Fruit fly (Drosophila melanogaster): ENCODE data around the gene Tim9a.

The Tim9a gene

dm6 chrX:13368149-13368548 is 16.9 kb upstream of the Tim9a start, which contains the start of gene dmrt11E (continued):
- TF ChIP-seq CG30431 (GFP tag; optimal IDR thresholded peaks at IDR 0.05), result peak; percentile 2
- TF ChIP-seq CG5245 (GFP tag; optimal IDR thresholded peaks at IDR 0.05), result peak; percentile 49
- TF ChIP-seq CG9609 (GFP tag; optimal IDR thresholded peaks at IDR 0.05), result no peak
- no peak for TF ChIP-seq trh (GFP tag; optimal IDR thresholded peaks at IDR 0.05)
- TF ChIP-seq CG12155 (GFP tag; optimal IDR thresholded peaks at IDR 0.05), result peak; percentile 9
- no peak for TF ChIP-seq ERR (GFP tag; optimal IDR thresholded peaks at IDR 0.05)
- no peak for TF ChIP-seq Gsc (GFP tag; IDR thresholded peaks at IDR 0.05)
- peak; percentile 75 for TF ChIP-seq CG13424 (tag; optimal IDR thresholded peaks at IDR 0.05)
- TF ChIP-seq Bteb2 (GFP tag; optimal IDR thresholded peaks at IDR 0.05), result no peak
- peak; percentile 28 for TF ChIP-seq CG12104 (GFP tag; optimal IDR thresholded peaks at IDR 0.05)
- no peak for TF ChIP-seq al (GFP tag; IDR thresholded peaks at IDR 0.05)
- TF ChIP-seq bcd (GFP tag; optimal IDR thresholded peaks at IDR 0.05), result peak; percentile 27
- TF ChIP-seq CG7928 (GFP tag; optimal IDR thresholded peaks at IDR 0.05), result no peak
- TF ChIP-seq hb (GFP tag; IDR thresholded peaks at IDR 0.05; ENCODE audit: partially characterized antibody), result no peak
- TF ChIP-seq Drgx (GFP tag; IDR thresholded peaks at IDR 0.05), result 0 out of 2 replicates have a peak, but pooled peaks have one; percentile 12
- no peak for TF ChIP-seq nom (GFP tag; optimal IDR thresholded peaks at IDR 0.05)
- TF ChIP-seq CG10462 (GFP tag; optimal IDR thresholded peaks at IDR 0.05), result peak; percentile 33
- no peak for TF ChIP-seq vfl (GFP tag; optimal IDR thresholded peaks at IDR 0.05)
- TF ChIP-seq Sox100B (GFP tag; optimal IDR thresholded peaks at IDR 0.05), result peak; percentile 31
- TF ChIP-seq Elba2 (GFP tag; optimal IDR thresholded peaks at IDR 0.05), result peak; percentile 3
- peak; percentile 83 for TF ChIP-seq CG18262 (tag; optimal IDR thresholded peaks at IDR 0.05)
- TF ChIP-seq gro (GFP tag; optimal IDR thresholded peaks at IDR 0.05), result no peak
- TF ChIP-seq Hmx (GFP tag; optimal IDR thresholded peaks at IDR 0.05), result no peak
- no peak for TF ChIP-seq CG42726 (GFP tag; IDR thresholded peaks at IDR 0.05; ENCODE audit: partially characterized antibody)
- TF ChIP-seq Side (GFP tag; optimal IDR thresholded peaks at IDR 0.05), result no peak
- peak; percentile 82 for TF ChIP-seq CG10979 (tag; optimal IDR thresholded peaks at IDR 0.05)
- peak; percentile 59 for TF ChIP-seq CG4820 (GFP tag; optimal IDR thresholded peaks at IDR 0.05)
- no peak for TF ChIP-seq Hmr (GFP tag; optimal IDR thresholded peaks at IDR 0.05)
- TF ChIP-seq zfh2 (GFP tag; optimal IDR thresholded peaks at IDR 0.05), result no peak
- no peak for TF ChIP-seq hbn (GFP tag; IDR thresholded peaks at IDR 0.05; ENCODE audit: partially characterized antibody)
- peak; percentile 78 for TF ChIP-seq phol (tag; optimal IDR thresholded peaks at IDR 0.05)
- no peak for TF ChIP-seq Dp (GFP tag; optimal IDR thresholded peaks at IDR 0.05)

- no peak for TF ChIP-seq CG18262 (tag; optimal IDR thresholded peaks at IDR 0.05)
- TF ChIP-seq Sry-δ (GFP tag; optimal IDR thresholded peaks at IDR 0.05), result no peak
- peak; percentile 50 for TF ChIP-seq dmrt11E (tag; optimal IDR thresholded peaks at IDR 0.05)
- no peak for TF ChIP-seq vnd (GFP tag; IDR thresholded peaks at IDR 0.05; ENCODE audit: partially characterized antibody)
- TF ChIP-seq ab (GFP tag; optimal IDR thresholded peaks at IDR 0.05), result no peak
- no peak for TF ChIP-seq CkIIα-i1 (GFP tag; IDR thresholded peaks at IDR 0.05)
- TF ChIP-seq NK7.1 (GFP tag; optimal IDR thresholded peaks at IDR 0.05), result no peak
- TF ChIP-seq chif (GFP tag; optimal IDR thresholded peaks at IDR 0.05), result no peak
- peak; percentile 20 for TF ChIP-seq Six4 (GFP tag; optimal IDR thresholded peaks at IDR 0.05)
- no peak for TF ChIP-seq GATAe (GFP tag; conservative IDR thresholded peaks at IDR 0.05)
- no peak for TF ChIP-seq Max (GFP tag; optimal IDR thresholded peaks at IDR 0.05)
- peak in 1 of 2 experiments; percentile 14 for TF ChIP-seq tll (GFP tag; optimal IDR thresholded peaks at IDR 0.05)
- TF ChIP-seq Hsf (GFP tag; optimal IDR thresholded peaks at IDR 0.05), result no peak
- no peak for TF ChIP-seq CG15696 (tag; optimal IDR thresholded peaks at IDR 0.05)
- TF ChIP-seq Camta (GFP tag; optimal IDR thresholded peaks at IDR 0.05), result no peak
- no peak for TF ChIP-seq tna (GFP tag; IDR thresholded peaks at IDR 0.05; ENCODE audit: partially characterized antibody)
- peak; percentile 90 for TF ChIP-seq twi (tag; optimal IDR thresholded peaks at IDR 0.05)
- TF ChIP-seq ERR (GFP tag; optimal IDR thresholded peaks at IDR 0.05), result no peak
- no peak for TF ChIP-seq CG11560 (tag; IDR thresholded peaks at IDR 0.05)
- TF ChIP-seq CG4820 (GFP tag; optimal IDR thresholded peaks at IDR 0.05), result no peak
- TF ChIP-seq Poxn (GFP tag; IDR thresholded peaks at IDR 0.05), result no peak
- no peak for TF ChIP-seq CG34422 (GFP tag; IDR thresholded peaks at IDR 0.05)
- no peak for TF ChIP-seq NfI (GFP tag; optimal IDR thresholded peaks at IDR 0.05)
Observed at dm6 chrX:13369438-13369837, 15.6 kb upstream of the Tim9a start.
